Worm (Caenorhabditis elegans): ENCODE data around the gene cyp-35B1.

DNA sequence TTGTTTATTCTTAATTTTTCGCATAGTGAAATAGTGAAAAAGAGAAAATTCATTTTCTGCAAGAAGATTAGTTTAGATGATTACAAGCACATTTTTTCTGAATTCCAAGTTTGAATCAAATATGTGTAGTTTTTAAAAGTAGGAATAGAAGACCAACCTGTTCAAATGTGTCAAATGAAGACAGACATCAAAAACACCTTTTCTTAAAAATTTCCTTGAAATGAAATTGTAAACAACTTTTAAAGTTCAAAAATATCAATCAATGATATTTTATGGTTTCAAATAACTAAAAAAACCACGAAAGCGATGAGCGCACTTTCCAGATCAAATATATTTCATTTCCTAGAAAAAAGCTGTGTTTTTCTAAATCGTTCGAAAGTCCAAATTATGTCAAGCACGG lies 42.8 kb downstream of the cyp-35B1 start, which contains the start of gene nlp-30:
- TF ChIP-seq W03F9.2 (tag; optimal IDR thresholded peaks at IDR 0.05) (no peak), him-1 (tag; optimal IDR thresholded peaks at IDR 0.05) (no peak)

Data from whole organism, L4/young adult.